Fruit fly (Drosophila melanogaster) whole organism, embryonic: ENCODE results near the gene CG33281.

Experiments used
- Ada2b ChIP-seq: fragments of 200-800 bp; sonication (Bioruptor generic); IDR thresholded peaks from 2 replicates; pipeline ENCODE4 v1.3.6; 2022; ENCODE audit warnings: missing biosample characterization, missing genetic modification characterization
- Atf6 ChIP-seq: fragments of 200-800 bp; sonication (Bioruptor generic); IDR thresholded peaks from 2 replicates; pipeline ENCODE4 v1.3.6; 2022; ENCODE audit warnings: missing biosample characterization, missing genetic modification characterization
- BEAF-32 ChIP-seq: fragments of 200-800 bp; sonication (Bioruptor generic); optimal IDR thresholded peaks from 3 replicates; lab custom pipeline; 2017; ENCODE audit warnings: missing biosample characterization, missing genetic modification characterization, mild to moderate bottlenecking, moderate library complexity, missing genetic modification reagents
- BtbVII ChIP-seq: fragments of 200-800 bp; sonication (Bioruptor generic); optimal IDR thresholded peaks from 3 replicates; lab custom pipeline; 2017; ENCODE audit warnings: missing biosample characterization, mild to moderate bottlenecking, missing genetic modification characterization
- CG10274 ChIP-seq: fragments of 200-800 bp; sonication (Bioruptor generic); optimal IDR thresholded peaks from 3 replicates; lab custom pipeline; 2017; ENCODE audit warnings: missing biosample characterization, mild to moderate bottlenecking, missing genetic modification characterization
- CG11456 ChIP-seq: fragments of 200-800 bp; sonication (Bioruptor generic); IDR thresholded peaks from 3 replicates; pipeline ENCODE4 v1.3.6; 2022; ENCODE audit warnings: missing biosample characterization, missing genetic modification characterization
- CG14441 ChIP-seq: fragments of 200-800 bp; sonication (Bioruptor generic); IDR thresholded peaks from 2 replicates; pipeline ENCODE4 v1.3.6; 2022; ENCODE audit warnings: missing biosample characterization, missing genetic modification characterization
- CG14860 ChIP-seq: fragments of 200-800 bp; sonication (Bioruptor generic); IDR thresholded peaks from 3 replicates; pipeline ENCODE4 v1.3.6; 2022; ENCODE audit warnings: missing biosample characterization, missing genetic modification characterization; ENCODE audit not compliant: partially characterized antibody
- CG14965 ChIP-seq: fragments of 200-800 bp; sonication (Bioruptor generic); optimal IDR thresholded peaks from 2 replicates; lab custom pipeline; 2016; ENCODE audit warnings: missing biosample characterization, missing genetic modification characterization, borderline replicate concordance
- CG15601 ChIP-seq: fragments of 200-800 bp; sonication (Bioruptor generic); optimal IDR thresholded peaks from 3 replicates; lab custom pipeline; 2019; ENCODE audit warnings: missing biosample characterization, mild to moderate bottlenecking, missing genetic modification characterization, moderate library complexity
- CG1792 ChIP-seq: fragments of 200-800 bp; sonication (Bioruptor generic); optimal IDR thresholded peaks from 2 replicates; lab custom pipeline; 2016; ENCODE audit warnings: missing biosample characterization, missing genetic modification characterization
- CG18599 ChIP-seq: fragments of 200-800 bp; sonication (Bioruptor generic); optimal IDR thresholded peaks from 3 replicates; lab custom pipeline; 2017; ENCODE audit warnings: missing biosample characterization, missing genetic modification characterization, mild to moderate bottlenecking, moderate library complexity, missing genetic modification reagents
- CG2199 ChIP-seq: fragments of 200-800 bp; sonication (Bioruptor generic); IDR thresholded peaks from 3 replicates; pipeline ENCODE4 v1.3.6; 2022; ENCODE audit warnings: missing biosample characterization, missing genetic modification characterization
- CG2202 ChIP-seq: fragments of 200-800 bp; sonication (Bioruptor generic); optimal IDR thresholded peaks from 2 replicates; lab custom pipeline; 2018; ENCODE audit warnings: missing biosample characterization, mild to moderate bottlenecking, missing genetic modification characterization
- CG31388 ChIP-seq: fragments of 200-800 bp; sonication (Bioruptor generic); optimal IDR thresholded peaks from 2 replicates; lab custom pipeline; 2016; ENCODE audit warnings: missing biosample characterization, missing genetic modification characterization
- CG3407 ChIP-seq: fragments of 200-800 bp; sonication (Bioruptor generic); optimal IDR thresholded peaks from 2 replicates; lab custom pipeline; 2018; ENCODE audit warnings: missing biosample characterization, mild to moderate bottlenecking, missing genetic modification characterization
- CG3726 ChIP-seq: fragments of 200-800 bp; sonication (Bioruptor generic); IDR thresholded peaks from 3 replicates; pipeline ENCODE4, ENCODE4 v1.3.6; 2022; ENCODE audit warnings: missing biosample characterization, missing genetic modification characterization
- CG8388 ChIP-seq: fragments of 200-800 bp; sonication (Bioruptor generic); optimal IDR thresholded peaks from 2 replicates; lab custom pipeline; 2019; ENCODE audit warnings: missing biosample characterization, mild to moderate bottlenecking, missing genetic modification characterization, moderate library complexity
- CG9437 ChIP-seq: fragments of 200-800 bp; sonication (Bioruptor generic); optimal IDR thresholded peaks from 2 replicates; lab custom pipeline; 2018; ENCODE audit warnings: missing biosample characterization, mild to moderate bottlenecking, missing genetic modification characterization
- CG9932 ChIP-seq: fragments of 200-800 bp; sonication (Bioruptor generic); IDR thresholded peaks from 2 replicates; pipeline ENCODE4 v1.3.6; 2022; ENCODE audit warnings: missing biosample characterization, missing genetic modification characterization
- Dad ChIP-seq: fragments of 200-800 bp; sonication (Bioruptor generic); optimal IDR thresholded peaks from 3 replicates; lab custom pipeline; 2016; ENCODE audit warnings: missing biosample characterization, missing genetic modification characterization
- Deaf1 ChIP-seq: fragments of 200-800 bp; optimal IDR thresholded peaks from 3 replicates; lab custom pipeline; 2019; ENCODE audit warnings: missing biosample characterization, mild to moderate bottlenecking, missing genetic modification characterization, moderate library complexity
- Dek ChIP-seq: fragments of 200-800 bp; sonication (Bioruptor generic); optimal IDR thresholded peaks from 3 replicates; lab custom pipeline; 2019; ENCODE audit warnings: missing biosample characterization, mild to moderate bottlenecking, missing genetic modification characterization, moderate library complexity
- Dip3 ChIP-seq: fragments of 200-800 bp; sonication (Bioruptor generic); optimal IDR thresholded peaks from 3 replicates; lab custom pipeline; 2016; ENCODE audit warnings: missing biosample characterization, missing genetic modification characterization
- E2f1 ChIP-seq: fragments of 200-800 bp; sonication (Bioruptor generic); IDR thresholded peaks from 2 replicates; pipeline ENCODE4 v1.3.6; 2022; ENCODE audit warnings: missing biosample characterization, missing genetic modification characterization
- Ets97D ChIP-seq: fragments of 200-800 bp; sonication (Bioruptor generic); optimal IDR thresholded peaks from 3 replicates; lab custom pipeline; 2016; ENCODE audit warnings: missing biosample characterization, missing genetic modification characterization
- Fer3 ChIP-seq: fragments of 200-800 bp; sonication (Bioruptor generic); optimal IDR thresholded peaks from 2 replicates; lab custom pipeline; 2018; ENCODE audit warnings: missing biosample characterization, mild to moderate bottlenecking, missing genetic modification characterization, moderate library complexity
- GATAe ChIP-seq: fragments of 200-800 bp; sonication (Bioruptor generic); conservative IDR thresholded peaks from 2 replicates; pipeline ENCODE4 v1.3.6; 2022; ENCODE audit warnings: missing biosample characterization, missing genetic modification characterization
- HLH54F ChIP-seq: fragments of 200-800 bp; sonication (Bioruptor generic); optimal IDR thresholded peaks from 3 replicates; lab custom pipeline; 2016; ENCODE audit warnings: missing biosample characterization, missing genetic modification characterization
- Meics ChIP-seq: fragments of 200-800 bp; sonication (Bioruptor generic); optimal IDR thresholded peaks from 2 replicates; lab custom pipeline; 2017; ENCODE audit warnings: missing biosample characterization, mild to moderate bottlenecking, missing genetic modification characterization
- Nf-YC ChIP-seq: fragments of 200-800 bp; optimal IDR thresholded peaks from 3 replicates; lab custom pipeline; 2019; ENCODE audit warnings: missing biosample characterization, mild to moderate bottlenecking, missing genetic modification characterization, moderate library complexity
- Usf ChIP-seq: fragments of 200-800 bp; sonication (Bioruptor generic); optimal IDR thresholded peaks from 2 replicates; lab custom pipeline; 2017; ENCODE audit warnings: missing genotype, missing biosample characterization, missing genetic modification characterization
- YL-1 ChIP-seq: fragments of 200-800 bp; sonication (Bioruptor generic); optimal IDR thresholded peaks from 3 replicates; lab custom pipeline; 2017; ENCODE audit warnings: missing biosample characterization, mild to moderate bottlenecking, missing genetic modification characterization
- ap ChIP-seq: fragments of 200-800 bp; sonication (Bioruptor generic); IDR thresholded peaks from 2 replicates; pipeline ENCODE4 v1.3.6; 2022; ENCODE audit warnings: missing biosample characterization, missing genetic modification characterization
- ase ChIP-seq: fragments of 200-800 bp; sonication (Bioruptor generic); IDR thresholded peaks from 3 replicates; pipeline ENCODE4 v1.3.6; 2022; ENCODE audit warnings: missing biosample characterization, missing genetic modification characterization
- az2 ChIP-seq: fragments of 200-800 bp; sonication (Bioruptor generic); optimal IDR thresholded peaks from 3 replicates; lab custom pipeline; 2016; ENCODE audit warnings: missing biosample characterization, missing genetic modification characterization
- bsh ChIP-seq, 2 experiments: fragments of 200-800 bp; sonication (Bioruptor generic); optimal IDR thresholded peaks; 2 replicates each; lab custom pipeline; 2017 to 2018; ENCODE audit warnings: mild to moderate bottlenecking in 2 of 2, missing biosample characterization in 2 of 2, missing genetic modification characterization in 2 of 2, moderate library complexity in 1 of 2
- cad ChIP-seq: fragments of >200 bp; optimal IDR thresholded peaks from 2 replicates; lab custom pipeline; 2017; ENCODE audit warnings: missing biosample characterization, missing genetic modification characterization
- dimm ChIP-seq: fragments of 200-800 bp; sonication (Bioruptor generic); IDR thresholded peaks from 2 replicates; pipeline ENCODE4 v1.3.6; 2022; ENCODE audit warnings: missing biosample characterization, missing genetic modification characterization
- en ChIP-seq: fragments of 200-800 bp; sonication (Bioruptor generic); optimal IDR thresholded peaks from 2 replicates; lab custom pipeline; 2016; ENCODE audit warnings: missing biosample characterization, missing genetic modification characterization
- esg ChIP-seq: fragments of 200-800 bp; sonication (Bioruptor generic); conservative IDR thresholded peaks from 2 replicates; pipeline ENCODE4 v1.3.6; 2022; ENCODE audit warnings: missing biosample characterization, missing genetic modification characterization
- fd64A ChIP-seq: fragments of 200-800 bp; sonication (Bioruptor generic); optimal IDR thresholded peaks from 3 replicates; lab custom pipeline; 2018; ENCODE audit warnings: missing biosample characterization, mild to moderate bottlenecking, missing genetic modification characterization
- ham ChIP-seq: fragments of 200-800 bp; sonication (Bioruptor generic); IDR thresholded peaks from 2 replicates; pipeline ENCODE4 v1.3.6; 2022; ENCODE audit warnings: missing biosample characterization, missing genetic modification characterization
- hbn ChIP-seq: fragments of 200-800 bp; sonication (Bioruptor generic); IDR thresholded peaks from 2 replicates; pipeline ENCODE4 v1.3.6; 2022; ENCODE audit warnings: missing biosample characterization, missing genetic modification characterization; ENCODE audit not compliant: partially characterized antibody
- insv ChIP-seq, 2 experiments: fragments of 200-800 bp; sonication (Bioruptor generic); optimal IDR thresholded peaks; 3 replicates each; lab custom pipeline; 2016 to 2018; ENCODE audit warnings: missing biosample characterization in 2 of 2, missing genetic modification characterization in 2 of 2
- lbe ChIP-seq: fragments of 200-800 bp; sonication (Bioruptor generic); optimal IDR thresholded peaks from 2 replicates; lab custom pipeline; 2016; ENCODE audit warnings: missing biosample characterization, mild to moderate bottlenecking, missing genetic modification characterization
- ro ChIP-seq: fragments of 200-800 bp; sonication (Bioruptor generic); IDR thresholded peaks from 2 replicates; pipeline ENCODE4 v1.3.6; 2022; ENCODE audit warnings: missing biosample characterization, missing genetic modification characterization
- run ChIP-seq: fragments of 200-800 bp; sonication (Bioruptor generic); optimal IDR thresholded peaks from 3 replicates; lab custom pipeline; 2018; ENCODE audit warnings: missing biosample characterization, mild to moderate bottlenecking, missing genetic modification characterization
- sens ChIP-seq: fragments of 200-800 bp; sonication (Bioruptor generic); peaks from one replicate; lab custom pipeline; 2016; ENCODE audit warnings: missing biosample characterization, missing genetic modification characterization
- sisA ChIP-seq: fragments of 200-800 bp; sonication (Bioruptor generic); IDR thresholded peaks from 2 replicates; pipeline ENCODE4 v1.3.6; 2022; ENCODE audit warnings: missing biosample characterization, missing genetic modification characterization
- sqz ChIP-seq: fragments of 200-800 bp; sonication (Bioruptor generic); optimal IDR thresholded peaks from 3 replicates; lab custom pipeline; 2018; ENCODE audit warnings: missing biosample characterization, mild to moderate bottlenecking, missing genetic modification characterization
- yki ChIP-seq: fragments of >200 bp; optimal IDR thresholded peaks from 3 replicates; lab custom pipeline; 2018

Gene CG33281

dm6 chr2L:3356193-3356645, 32.2 kb downstream of the CG33281 start (continued):
- TF ChIP-seq YL-1 (GFP tag; lab: Kevin White, UChicago) (no peak), fd64A (GFP tag; lab: Kevin White, UChicago) (no peak), cad (GFP tag; lab: Kevin White, UChicago) (no peak), GATAe (GFP tag; lab: Robert Waterston, UW) (no peak), sqz (GFP tag; lab: Kevin White, UChicago) (peak; percentile 22), CG8388 (no peak), en (GFP tag; lab: Kevin White, UChicago) (no peak), CG3407 (GFP tag; lab: Kevin White, UChicago) (no peak), CG14441 (GFP tag; lab: Robert Waterston, UW) (0 out of 2 replicates have a peak, but pooled peaks have one; percentile 46), ap (no peak), Atf6 (peak; percentile 52; the same call in 1 of the 2 replicates), sens (GFP tag; lab: Kevin White, UChicago) (peak; percentile 60), Ada2b (GFP tag; lab: Robert Waterston, UW) (peak; percentile 39; the same call in 1 of the 2 replicates), hbn (GFP tag; lab: Robert Waterston, UW) (no peak), Dek (tag; lab: Kevin White, UChicago) (peak; percentile 33), Dad (GFP tag; lab: Kevin White, UChicago) (no peak), CG10274 (GFP tag; lab: Kevin White, UChicago) (no peak), ham (no peak), Usf (GFP tag; lab: Kevin White, UChicago) (no peak), Meics (GFP tag; lab: Kevin White, UChicago) (peak; percentile 19), CG1792 (peak; percentile 3), esg (GFP tag; lab: Robert Waterston, UW) (no peak), E2f1 (GFP tag; lab: Robert Waterston, UW) (no peak), Dip3 (GFP tag; lab: Kevin White, UChicago) (no peak), lbe (no peak), ro (GFP tag; lab: Robert Waterston, UW) (no peak), CG2202 (tag; lab: Kevin White, UChicago) (no peak), CG11456 (no peak), CG18599 (peak; percentile 66), CG9437 (GFP tag; lab: Kevin White, UChicago) (no peak), CG15601 (tag; lab: Kevin White, UChicago) (no peak), az2 (GFP tag; lab: Kevin White, UChicago) (no peak), Ets97D (GFP tag; lab: Kevin White, UChicago) (no peak), CG14860 (no peak), CG31388 (no peak), BtbVII (GFP tag; lab: Kevin White, UChicago) (peak; percentile 12), CG3726 (GFP tag; lab: Robert Waterston, UW) (no peak), bsh (GFP tag; optimal IDR thresholded peaks at IDR 0.05; lab: Kevin White, UChicago) (peak in 1 of 2 experiments; percentile 76), insv (GFP tag; optimal IDR thresholded peaks at IDR 0.05; lab: Kevin White, UChicago) (no peak), run (tag; lab: Kevin White, UChicago) (no peak), BEAF-32 (no peak), yki (lab: Kevin White, UChicago) (no peak), CG2199 (GFP tag; lab: Robert Waterston, UW) (no peak), dimm (GFP tag; lab: Robert Waterston, UW) (no peak), Deaf1 (no peak), CG9932 (GFP tag; lab: Robert Waterston, UW) (peak; percentile 57), CG14965 (GFP tag; lab: Kevin White, UChicago) (no peak), sisA (GFP tag; lab: Robert Waterston, UW) (no peak), Nf-YC (tag; lab: Kevin White, UChicago) (no peak), HLH54F (GFP tag; lab: Kevin White, UChicago) (peak; percentile 20), Fer3 (tag; lab: Kevin White, UChicago) (no peak), ase (GFP tag; lab: Robert Waterston, UW) (no peak)
